Fruit fly (Drosophila melanogaster) whole organism: ENCODE measurements around the gene CG9616.
A peak's percentile ranks its signal among the peaks of the same experiment; 100 is the strongest.

ENCODE experiments used
- CG8478 ChIP-seq: fragments of >200 bp; optimal IDR thresholded peaks from 2 replicates; lab custom pipeline; 2018; ENCODE audit warnings: inconsistent platforms
- Dll ChIP-seq: fragments of >200 bp; optimal IDR thresholded peaks from 2 replicates; lab custom pipeline; 2017
- EcR ChIP-seq, 2 experiments: fragments of >200 bp; optimal IDR thresholded peaks; 2 replicates each; lab custom pipeline; 2017; ENCODE audit warnings: missing biosample characterization in 2 of 2, missing genetic modification characterization in 2 of 2, missing genetic modification reagents in 2 of 2
- pan ChIP-seq: fragments of >200 bp; optimal IDR thresholded peaks from 2 replicates; lab custom pipeline; 2017
- psq ChIP-seq: fragments of >200 bp; optimal IDR thresholded peaks from 2 replicates; lab custom pipeline; 2017
- usp ChIP-seq: fragments of >200 bp; optimal IDR thresholded peaks from 2 replicates; lab custom pipeline; 2017; ENCODE audit warnings: missing biosample characterization, missing genetic modification characterization, mixed read lengths

CG9616 gene

dm6 chr3R:14283754-14284421, 38.6 kb upstream of the CG9616 start:
- TF ChIP-seq psq (no peak), Dll (lab: Kevin White, UChicago) (peak; percentile 92), pan (lab: Kevin White, UChicago) (no peak), CG8478 (lab: Kevin White, UChicago) (no peak), usp (GFP tag; lab: Kevin White, UChicago) (no peak), EcR (GFP tag; optimal IDR thresholded peaks at IDR 0.05; lab: Kevin White, UChicago) (no peak)

- TF ChIP-seq pan (lab: Kevin White, UChicago) (no peak), Dll (lab: Kevin White, UChicago) (peak; percentile 27)
Measured at dm6 chr3R:14283042-14283626, 37.9 kb upstream of the CG9616 start.

dm6 chr3R:14282215-14283041, 37.2 kb upstream of the CG9616 start:
- TF ChIP-seq CG8478 (lab: Kevin White, UChicago) (no peak), pan (lab: Kevin White, UChicago) (no peak), usp (GFP tag; lab: Kevin White, UChicago) (no peak)

- TF ChIP-seq EcR (GFP tag; optimal IDR thresholded peaks at IDR 0.05; lab: Kevin White, UChicago) (no peak), CG8478 (lab: Kevin White, UChicago) (no peak), Dll (lab: Kevin White, UChicago) (no peak), pan (lab: Kevin White, UChicago) (no peak)
Measured at dm6 chr3R:14280324-14280723, 35.1 kb upstream of the CG9616 start.

- no peak for TF ChIP-seq CG8478 (lab: Kevin White, UChicago)
- no peak for TF ChIP-seq pan (lab: Kevin White, UChicago)
- no peak for TF ChIP-seq psq
- TF ChIP-seq EcR (GFP tag; optimal IDR thresholded peaks at IDR 0.05; lab: Kevin White, UChicago): no peak
- no peak for TF ChIP-seq usp (GFP tag; lab: Kevin White, UChicago)
- no peak for TF ChIP-seq Dll (lab: Kevin White, UChicago)
Measured at dm6 chr3R:14279311-14279998, 34.2 kb upstream of the CG9616 start.

dm6 chr3R:14278523-14279303, 33.4 kb upstream of the CG9616 start:
- TF ChIP-seq Dll (lab: Kevin White, UChicago) (peak; percentile 67), EcR (GFP tag; optimal IDR thresholded peaks at IDR 0.05; lab: Kevin White, UChicago) (no peak)

- TF ChIP-seq CG8478 (lab: Kevin White, UChicago) (no peak), EcR (GFP tag; optimal IDR thresholded peaks at IDR 0.05; lab: Kevin White, UChicago) (no peak), usp (GFP tag; lab: Kevin White, UChicago) (no peak), pan (lab: Kevin White, UChicago) (no peak), Dll (lab: Kevin White, UChicago) (no peak), psq (no peak)
Measured at dm6 chr3R:14277894-14278522, 32.7 kb upstream of the CG9616 start.

- TF ChIP-seq Dll (lab: Kevin White, UChicago) (peak; percentile 56), CG8478 (lab: Kevin White, UChicago) (no peak)
Measured at dm6 chr3R:14275519-14276172, 30.4 kb upstream of the CG9616 start.

- TF ChIP-seq pan (lab: Kevin White, UChicago) (no peak), EcR (GFP tag; optimal IDR thresholded peaks at IDR 0.05; lab: Kevin White, UChicago) (no peak), CG8478 (lab: Kevin White, UChicago) (no peak), psq (no peak), Dll (lab: Kevin White, UChicago) (no peak), usp (GFP tag; lab: Kevin White, UChicago) (no peak)
Measured at dm6 chr3R:14262087-14262486, 16.8 kb upstream of the CG9616 start, which contains the start of the genes CG14839 and CG14841. Gene CG14839 (plus strand): TSS chr3R:14262387. Gene CG14841 (minus strand): TSS chr3R:14262418.

dm6 chr3R:14261113-14261512, 15.8 kb upstream of the CG9616 start, which contains the start of gene CG14840:
Gene CG14840 (minus strand): TSS chr3R:14261213.
- TF ChIP-seq usp (GFP tag; lab: Kevin White, UChicago) (no peak), psq (no peak), CG8478 (lab: Kevin White, UChicago) (no peak), EcR (GFP tag; optimal IDR thresholded peaks at IDR 0.05; lab: Kevin White, UChicago) (no peak), Dll (lab: Kevin White, UChicago) (no peak), pan (lab: Kevin White, UChicago) (no peak)
